Worm (Caenorhabditis elegans) whole organism, young adult: Measurements from ENCODE around the gene zmp-3.

Experiments
- egl-18 ChIP-seq: fragments of 200-800 bp; sonication (Bioruptor generic); IDR thresholded peaks from 2 replicates; pipeline ENCODE4 v1.3.6; 2022; ENCODE audit warnings: missing genetic modification reagents, missing genetic modification characterization, missing compliant biosample characterization
- madf-3 ChIP-seq: fragments of 200-800 bp; sonication (Bioruptor generic); IDR thresholded peaks from 2 replicates; pipeline ENCODE4 v1.3.6; 2022; ENCODE audit warnings: missing genetic modification reagents, missing genetic modification characterization, missing compliant biosample characterization

- TF ChIP-seq egl-18 (GFP tag; lab: Robert Waterston, UW) (no peak), madf-3 (GFP tag; lab: Robert Waterston, UW) (no peak)
Observed at ce11 chrV:2877509-2877908, 31.9 kb downstream of the zmp-3 start, which contains the start of gene F37B4.10.
